Fruit fly (Drosophila melanogaster): ENCODE data around the gene CG6565.

Gene CG6565

dm6 chr2L:13394903-13395302, 21.1 kb downstream of the CG6565 start, which contains the start of gene RpL24 (continued):
- TF ChIP-seq Atf3 (GFP tag; optimal IDR thresholded peaks at IDR 0.05) (peak; percentile 72), CG33557 (GFP tag; optimal IDR thresholded peaks at IDR 0.05) (peak; percentile 83), exex (tag; optimal IDR thresholded peaks at IDR 0.05) (no peak), CG7357 (GFP tag; IDR thresholded peaks at IDR 0.05) (peak; percentile 37; the same call in 1 of the 3 replicates), lbe (GFP tag; optimal IDR thresholded peaks at IDR 0.05) (peak; percentile 92), CG8359 (GFP tag; optimal IDR thresholded peaks at IDR 0.05; ENCODE audit: borderline replicate concordance) (peak; percentile 85), CG34224 (GFP tag; IDR thresholded peaks at IDR 0.05; ENCODE audit: partially characterized antibody) (no peak), kah (GFP tag; optimal IDR thresholded peaks at IDR 0.05) (peak; percentile 92), nmo (GFP tag; optimal IDR thresholded peaks at IDR 0.05) (peak; percentile 86), tna (GFP tag; IDR thresholded peaks at IDR 0.05; ENCODE audit: partially characterized antibody) (no peak), H2.0 (GFP tag; IDR thresholded peaks at IDR 0.05) (peak; percentile 82), Dll (GFP tag; IDR thresholded peaks at IDR 0.05; ENCODE audit: partially characterized antibody) (no peak), CG7271 (tag; optimal IDR thresholded peaks at IDR 0.05) (peak; percentile 98), disco-r (GFP tag; optimal IDR thresholded peaks at IDR 0.05) (peak; percentile 89), CG8089 (GFP tag; optimal IDR thresholded peaks at IDR 0.05) (peak; percentile 92), CG8478 (optimal IDR thresholded peaks at IDR 0.05) (no peak), Sox102F (GFP tag; optimal IDR thresholded peaks at IDR 0.05) (peak; percentile 70), CG10267 (tag; optimal IDR thresholded peaks at IDR 0.05) (peak; percentile 84), zen2 (GFP tag; IDR thresholded peaks at IDR 0.05; ENCODE audit: partially characterized antibody) (no peak; the same call in 2 of the 3 replicates), Eip74EF (GFP tag; optimal IDR thresholded peaks at IDR 0.05) (peak in 1 of 2 experiments; percentile 88), Nf-YB (GFP tag; optimal IDR thresholded peaks at IDR 0.05) (peak; percentile 77), CG12219 (GFP tag; optimal IDR thresholded peaks at IDR 0.05) (peak; percentile 92), CG2712 (tag; optimal IDR thresholded peaks at IDR 0.05) (peak; percentile 85), Neu2 (GFP tag; optimal IDR thresholded peaks at IDR 0.05; ENCODE audit: borderline replicate concordance) (no peak), CkIIα-i1 (GFP tag; IDR thresholded peaks at IDR 0.05) (no peak), Chrac-16 (GFP tag; optimal IDR thresholded peaks at IDR 0.05) (peak; percentile 71), Mrtf (GFP tag; IDR thresholded peaks at IDR 0.05) (peak; percentile 59; the same call in 2 of the 3 replicates), CoRest (tag; optimal IDR thresholded peaks at IDR 0.05) (peak; percentile 73), trh (GFP tag; optimal IDR thresholded peaks at IDR 0.05) (peak; percentile 69), nau (GFP tag; optimal IDR thresholded peaks at IDR 0.05) (no peak), Ets65A (GFP tag) (peak; percentile 99), B-H1 (GFP tag; IDR thresholded peaks at IDR 0.05) (peak; percentile 53; the same call in 1 of the 3 replicates), Rx (GFP tag; IDR thresholded peaks at IDR 0.05) (peak; percentile 90), dmrt99B (tag; optimal IDR thresholded peaks at IDR 0.05) (peak; percentile 80), BEAF-32 (GFP tag; optimal IDR thresholded peaks at IDR 0.05) (peak; percentile 36), Ssrp (tag; optimal IDR thresholded peaks at IDR 0.05) (peak; percentile 27), pzg (GFP tag; optimal IDR thresholded peaks at IDR 0.05) (peak; percentile 88), CG12236 (GFP tag; optimal IDR thresholded peaks at IDR 0.05) (peak; percentile 92), ems (GFP tag; optimal IDR thresholded peaks at IDR 0.05) (peak; percentile 87), CG6254 (GFP tag; optimal IDR thresholded peaks at IDR 0.05) (peak; percentile 86), sens (GFP tag) (peak; percentile 97), bab2 (GFP tag; optimal IDR thresholded peaks at IDR 0.05) (peak; percentile 47), row (GFP tag; IDR thresholded peaks at IDR 0.05) (peak; percentile 68), Hand (GFP tag; optimal IDR thresholded peaks at IDR 0.05) (peak; percentile 88), croc (GFP tag; conservative IDR thresholded peaks at IDR 0.05) (peak; percentile 36; the same call in 2 of the 3 replicates), CG11695 (GFP tag; IDR thresholded peaks at IDR 0.05) (peak; percentile 81), CG18011 (GFP tag; optimal IDR thresholded peaks at IDR 0.05) (peak; percentile 83), GATAe (GFP tag; conservative IDR thresholded peaks at IDR 0.05) (peak; percentile 60; the same call in 1 of the 2 replicates), Hr51 (GFP tag; optimal IDR thresholded peaks at IDR 0.05) (peak; percentile 81 to 88)
